Worm (Caenorhabditis elegans) whole organism, late embryonic: ENCODE results near the gene clec-78.

Experiments
- C08G9.2 ChIP-seq: sonication (generic microtip); optimal IDR thresholded peaks from 2 replicates; lab custom pipeline; 2016; ENCODE audit warnings: mild to moderate bottlenecking, missing genetic modification characterization, moderate library complexity, missing compliant biosample characterization
- C38D4.7 ChIP-seq: fragments of 200-800 bp; sonication (Bioruptor generic); optimal IDR thresholded peaks from 2 replicates; lab custom pipeline; 2018; ENCODE audit warnings: mild to moderate bottlenecking, missing genetic modification characterization, moderate library complexity, missing compliant biosample characterization
- K09A11.1 ChIP-seq: sonication (generic microtip); optimal IDR thresholded peaks from 2 replicates; lab custom pipeline; 2017; ENCODE audit warnings: antibody characterized with exemption, mild to moderate bottlenecking, missing genetic modification characterization, missing compliant biosample characterization; ENCODE audit not compliant: insufficient read depth
- ahr-1 ChIP-seq: sonication (generic microtip); optimal IDR thresholded peaks from 2 replicates; lab custom pipeline; 2016; ENCODE audit warnings: missing genetic modification characterization, missing compliant biosample characterization
- ceh-19 ChIP-seq: fragments of 200-800 bp; sonication (Bioruptor generic); optimal IDR thresholded peaks from 2 replicates; lab custom pipeline; 2018; ENCODE audit warnings: mild to moderate bottlenecking, missing genetic modification characterization, missing compliant biosample characterization
- ceh-24 ChIP-seq: sonication (generic microtip); optimal IDR thresholded peaks from 2 replicates; lab custom pipeline; 2016; ENCODE audit warnings: mild to moderate bottlenecking, missing genetic modification characterization, missing compliant biosample characterization
- ceh-45 ChIP-seq: fragments of 200-800 bp; sonication (Bioruptor generic); IDR thresholded peaks from 2 replicates; pipeline ENCODE4 v1.3.6; 2022; ENCODE audit warnings: missing genetic modification reagents, missing genetic modification characterization, missing compliant biosample characterization
- ceh-48 ChIP-seq: sonication (generic microtip); optimal IDR thresholded peaks from 2 replicates; lab custom pipeline; 2016; ENCODE audit warnings: missing genetic modification characterization, inconsistent platforms, missing compliant biosample characterization
- ceh-9 ChIP-seq: sonication (generic microtip); optimal IDR thresholded peaks from 2 replicates; lab custom pipeline; 2016; ENCODE audit warnings: mild to moderate bottlenecking, missing genetic modification characterization, inconsistent platforms, missing compliant biosample characterization
- che-1 ChIP-seq: sonication (generic microtip); optimal IDR thresholded peaks from 2 replicates; lab custom pipeline; 2016; ENCODE audit warnings: mild to moderate bottlenecking, missing genetic modification characterization, missing compliant biosample characterization
- dve-1 ChIP-seq: sonication (generic microtip); optimal IDR thresholded peaks from 2 replicates; lab custom pipeline; 2017; ENCODE audit warnings: antibody characterized with exemption, mild to moderate bottlenecking, missing genetic modification characterization, missing compliant biosample characterization
- elt-2 ChIP-seq: sonication (generic microtip); optimal IDR thresholded peaks from 2 replicates; lab custom pipeline; 2016; ENCODE audit warnings: missing genetic modification reagents, missing genetic modification characterization, missing compliant biosample characterization
- elt-4 ChIP-seq: sonication (generic microtip); optimal IDR thresholded peaks from 2 replicates; lab custom pipeline; 2016; ENCODE audit warnings: missing genetic modification characterization, missing compliant biosample characterization
- ets-4 ChIP-seq: sonication (generic microtip); optimal IDR thresholded peaks from 2 replicates; lab custom pipeline; 2016; ENCODE audit warnings: missing genetic modification characterization, missing compliant biosample characterization
- eyg-1 ChIP-seq: sonication (generic microtip); optimal IDR thresholded peaks from 2 replicates; lab custom pipeline; 2016; ENCODE audit warnings: missing genotype, missing genetic modification characterization, missing compliant biosample characterization
- fkh-10 ChIP-seq: fragments of 150-350 bp; optimal IDR thresholded peaks from 2 replicates; lab custom pipeline; 2014; ENCODE audit warnings: missing biosample characterization, missing genetic modification reagents, missing genetic modification characterization
- fkh-6 ChIP-seq: sonication (generic microtip); optimal IDR thresholded peaks from 2 replicates; lab custom pipeline; 2016; ENCODE audit warnings: missing genetic modification characterization, missing compliant biosample characterization
- hlh-13 ChIP-seq: fragments of 200-800 bp; sonication (Bioruptor generic); optimal IDR thresholded peaks from 2 replicates; lab custom pipeline; 2018; ENCODE audit warnings: mild to moderate bottlenecking, missing genetic modification characterization, missing compliant biosample characterization
- hlh-8 ChIP-seq: sonication (generic microtip); optimal IDR thresholded peaks from 2 replicates; lab custom pipeline; 2016; ENCODE audit warnings: missing genotype, missing genetic modification characterization, missing compliant biosample characterization
- lim-6 ChIP-seq: sonication (generic microtip); optimal IDR thresholded peaks from 2 replicates; lab custom pipeline; 2016; ENCODE audit warnings: missing genetic modification characterization, missing compliant biosample characterization
- lin-11 ChIP-seq: fragments of 200-800 bp; sonication (Bioruptor generic); optimal IDR thresholded peaks from 2 replicates; lab custom pipeline; 2018; ENCODE audit warnings: mild to moderate bottlenecking, missing genetic modification characterization, missing compliant biosample characterization
- nhr-11 ChIP-seq: fragments of 150-350 bp; optimal IDR thresholded peaks from 2 replicates; lab custom pipeline; 2014; ENCODE audit warnings: missing biosample characterization, missing genetic modification characterization
- pax-1 ChIP-seq: fragments of 150-350 bp; optimal IDR thresholded peaks from 2 replicates; lab custom pipeline; 2014; ENCODE audit warnings: missing biosample characterization, missing genetic modification characterization
- pha-2 ChIP-seq: sonication (generic microtip); optimal IDR thresholded peaks from 2 replicates; lab custom pipeline; 2017; ENCODE audit warnings: mild to moderate bottlenecking, missing genetic modification characterization, missing compliant biosample characterization
- pha-4 ChIP-seq: fragments of 150-350 bp; optimal IDR thresholded peaks from 2 replicates; lab custom pipeline; 2018; ENCODE audit warnings: missing biosample characterization, missing genetic modification reagents, missing genetic modification characterization
- pqm-1 ChIP-seq: sonication (generic microtip); optimal IDR thresholded peaks from 2 replicates; lab custom pipeline; 2016; ENCODE audit warnings: missing genetic modification characterization, missing compliant biosample characterization
- pros-1 ChIP-seq: fragments of 150-350 bp; optimal IDR thresholded peaks from 2 replicates; lab custom pipeline; 2014; ENCODE audit warnings: missing biosample characterization, missing genetic modification reagents, missing genetic modification characterization
- sox-2 ChIP-seq: fragments of 200-800 bp; sonication (Bioruptor generic); IDR thresholded peaks from 2 replicates; pipeline ENCODE4 v1.3.6; 2022; ENCODE audit warnings: missing genetic modification reagents, missing genetic modification characterization, missing compliant biosample characterization
- sox-4 ChIP-seq: sonication (generic microtip); optimal IDR thresholded peaks from 2 replicates; lab custom pipeline; 2017; ENCODE audit warnings: mild to moderate bottlenecking, missing genetic modification characterization, inconsistent platforms, missing compliant biosample characterization
- syd-9 ChIP-seq: sonication (generic microtip); optimal IDR thresholded peaks from 2 replicates; lab custom pipeline; 2016; ENCODE audit warnings: mild to moderate bottlenecking, missing genetic modification characterization, moderate library complexity, missing compliant biosample characterization
- tbx-2 ChIP-seq: sonication (generic microtip); optimal IDR thresholded peaks from 2 replicates; lab custom pipeline; 2016; ENCODE audit warnings: missing genetic modification characterization, missing compliant biosample characterization
- tbx-7 ChIP-seq: sonication (generic microtip); optimal IDR thresholded peaks from 2 replicates; lab custom pipeline; 2016; ENCODE audit warnings: missing genotype, missing genetic modification characterization, missing compliant biosample characterization
- unc-3 ChIP-seq, 2 experiments: fragments of 200-800 bp in 1 of 2; sonication (Bioruptor generic) in 1 of 2; sonication (generic microtip) in 1 of 2; conservative IDR thresholded peaks in 1 of 2; optimal IDR thresholded peaks in 1 of 2; 2 replicates each; pipeline versions ENCODE4 v1.3.6 to Lab custom; 2016 to 2022; ENCODE audit warnings: missing compliant biosample characterization in 2 of 2, missing genetic modification characterization in 2 of 2, missing genetic modification reagents in 1 of 2
- unc-55 ChIP-seq: sonication (generic microtip); optimal IDR thresholded peaks from 2 replicates; lab custom pipeline; 2017; ENCODE audit warnings: missing biosample characterization, missing genetic modification reagents, missing genetic modification characterization
- unc-86 ChIP-seq: sonication (generic microtip); optimal IDR thresholded peaks from 2 replicates; lab custom pipeline; 2016; ENCODE audit warnings: missing genetic modification characterization, missing compliant biosample characterization
- zip-5 ChIP-seq: sonication (generic microtip); optimal IDR thresholded peaks from 2 replicates; lab custom pipeline; 2016; ENCODE audit warnings: missing genetic modification characterization, missing compliant biosample characterization
- ztf-16 ChIP-seq: sonication (generic microtip); optimal IDR thresholded peaks from 2 replicates; lab custom pipeline; 2017; ENCODE audit warnings: missing genetic modification characterization, missing compliant biosample characterization

The clec-78 gene

ce11 chrIV:3962584-3962983 is 26.3 kb upstream of the clec-78 start, which contains the start of gene Y46C8AM.1:
Y46C8AM.1 (plus strand) TSS chrIV:3962884.
- TF ChIP-seq ceh-24 (tag; lab: Kevin White, UChicago) (no peak), eyg-1 (tag; lab: Kevin White, UChicago) (no peak), che-1 (no peak), ahr-1 (no peak), tbx-2 (no peak), C08G9.2 (tag; lab: Kevin White, UChicago) (no peak), elt-2 (no peak), K09A11.1 (no peak), unc-3 (GFP tag; conservative IDR thresholded peaks at IDR 0.05; lab: Robert Waterston, UW) (no peak), unc-3 (tag; optimal IDR thresholded peaks at IDR 0.05; lab: Kevin White, UChicago) (no peak), ceh-9 (tag; lab: Kevin White, UChicago) (no peak)

- TF ChIP-seq ceh-45 (GFP tag; lab: Robert Waterston, UW) (no peak), pax-1 (no peak), pros-1 (tag; lab: Kevin White, UChicago) (no peak), hlh-13 (GFP tag; lab: Kevin White, UChicago) (no peak), lin-11 (tag; lab: Kevin White, UChicago) (no peak), lim-6 (no peak), K09A11.1 (no peak), ceh-9 (tag; lab: Kevin White, UChicago) (no peak), unc-55 (GFP tag; lab: Kevin White, UChicago) (no peak), ceh-48 (tag; lab: Kevin White, UChicago) (no peak)
Observed at ce11 chrIV:3963498-3963897, 25.4 kb upstream of the clec-78 start.

- TF ChIP-seq tbx-2 (no peak), lin-11 (tag; lab: Kevin White, UChicago) (no peak), ceh-24 (tag; lab: Kevin White, UChicago) (no peak), che-1 (no peak), syd-9 (tag; lab: Kevin White, UChicago) (no peak), unc-86 (tag; lab: Kevin White, UChicago) (no peak), C08G9.2 (tag; lab: Kevin White, UChicago) (no peak), dve-1 (tag; lab: Kevin White, UChicago) (no peak), elt-4 (tag; lab: Kevin White, UChicago) (no peak), pha-4 (tag; lab: Kevin White, UChicago) (no peak)
Observed at ce11 chrIV:3965013-3965412, 23.9 kb upstream of the clec-78 start, which contains the start of gene clec-76. clec-76 (plus strand) TSS chrIV:3965246.

ce11 chrIV:3973049-3973448 is 15.9 kb upstream of the clec-78 start, which contains the start of gene clec-79:
clec-79 (plus strand) TSS chrIV:3973349.
- no peak for TF ChIP-seq sox-4 (tag; lab: Kevin White, UChicago)
- no peak for TF ChIP-seq ets-4 (tag; lab: Kevin White, UChicago)
- TF ChIP-seq fkh-10, result no peak
- TF ChIP-seq hlh-8 (tag; lab: Kevin White, UChicago), result no peak
- TF ChIP-seq pqm-1 (tag; lab: Kevin White, UChicago), result no peak
- TF ChIP-seq sox-2, result no peak
- TF ChIP-seq ceh-19 (GFP tag; lab: Kevin White, UChicago), result no peak
- no peak for TF ChIP-seq C38D4.7 (GFP tag; lab: Kevin White, UChicago)

ce11 chrIV:3977965-3978523 is 10.9 kb upstream of the clec-78 start, which contains the start of gene srh-220:
srh-220 (minus strand) TSS chrIV:3978015.
- no peak for TF ChIP-seq nhr-11 (tag; lab: Kevin White, UChicago)
- TF ChIP-seq dve-1 (tag; lab: Kevin White, UChicago), result no peak
- no peak for TF ChIP-seq pqm-1 (tag; lab: Kevin White, UChicago)
- TF ChIP-seq tbx-7 (tag; lab: Kevin White, UChicago), result no peak
- TF ChIP-seq ceh-45 (GFP tag; lab: Robert Waterston, UW), result no peak
- TF ChIP-seq pha-2 (tag; lab: Kevin White, UChicago), result no peak
- TF ChIP-seq hlh-13 (GFP tag; lab: Kevin White, UChicago), result no peak
- TF ChIP-seq zip-5 (tag; lab: Kevin White, UChicago), result no peak
- TF ChIP-seq ztf-16 (tag; lab: Kevin White, UChicago), result no peak
- TF ChIP-seq fkh-6, result no peak
